Worm (Caenorhabditis elegans) whole organism, mixed stage, embryonic: ENCODE data around the gene R08C7.1.

ENCODE experiments used
- elt-3 ChIP-seq: fragments of 150-350 bp; optimal IDR thresholded peaks from 2 replicates; lab custom pipeline; 2014; ENCODE audit warnings: missing biosample characterization, missing genetic modification characterization
- ham-2 ChIP-seq: fragments of 200-800 bp; sonication (Bioruptor generic); optimal IDR thresholded peaks from 2 replicates; lab custom pipeline; 2018; ENCODE audit warnings: mild to moderate bottlenecking, missing genetic modification characterization, missing compliant biosample characterization
- mep-1 ChIP-seq: fragments of 150-350 bp; optimal IDR thresholded peaks from 2 replicates; lab custom pipeline; 2017; ENCODE audit warnings: missing biosample characterization, missing genetic modification reagents, missing genetic modification characterization, inconsistent platforms
- nhr-76 ChIP-seq: sonication (generic microtip); optimal IDR thresholded peaks from 2 replicates; lab custom pipeline; 2017; ENCODE audit warnings: missing biosample characterization, missing genetic modification characterization
- pha-4 ChIP-seq: fragments of 150-350 bp; optimal IDR thresholded peaks from 2 replicates; lab custom pipeline; 2018; ENCODE audit warnings: missing biosample characterization, missing genetic modification reagents, missing genetic modification characterization
- sem-2 ChIP-seq: fragments of 200-800 bp; sonication (Bioruptor generic); optimal IDR thresholded peaks from 2 replicates; lab custom pipeline; 2018; ENCODE audit warnings: mild to moderate bottlenecking, missing genetic modification characterization, missing compliant biosample characterization
- unc-39 ChIP-seq: fragments of 150-350 bp; optimal IDR thresholded peaks from 2 replicates; lab custom pipeline; 2014; ENCODE audit warnings: missing biosample characterization, missing genetic modification characterization
- unc-62 ChIP-seq: fragments of 150-350 bp; optimal IDR thresholded peaks from 2 replicates; lab custom pipeline; 2014; ENCODE audit warnings: missing biosample characterization, missing genetic modification reagents, missing genetic modification characterization

- no peak for TF ChIP-seq elt-3 (tag; lab: Kevin White, UChicago)
- no peak for TF ChIP-seq nhr-76 (tag; lab: Kevin White, UChicago)
- TF ChIP-seq mep-1 (tag; lab: Kevin White, UChicago), result no peak
- TF ChIP-seq sem-2 (GFP tag; lab: Kevin White, UChicago), result no peak
- no peak for TF ChIP-seq unc-62 (GFP tag; lab: Kevin White, UChicago)
- TF ChIP-seq unc-39 (tag; lab: Kevin White, UChicago), result no peak
- TF ChIP-seq ham-2 (GFP tag; lab: Kevin White, UChicago), result no peak
- TF ChIP-seq pha-4 (tag; lab: Kevin White, UChicago), result no peak
These were observed 13.5 kb downstream of the R08C7.1 start, which contains the start of gene M01H9.5 for ce11 chrIV:4465184-4465583.
